Worm (Caenorhabditis elegans) whole organism, L4 larva: ENCODE results near the gene F20B6.9.

Experiments
- R02D3.7 ChIP-seq: fragments of 150-350 bp; sonication (generic microtip); optimal IDR thresholded peaks from 3 replicates; lab custom pipeline; 2014; ENCODE audit warnings: missing biosample characterization, missing genetic modification characterization
- ceh-82 ChIP-seq: sonication (generic microtip); optimal IDR thresholded peaks from 2 replicates; lab custom pipeline; 2017; ENCODE audit warnings: missing biosample characterization, missing genetic modification characterization
- ces-1 ChIP-seq: fragments of 150-350 bp; sonication (generic microtip); optimal IDR thresholded peaks from 4 replicates; lab custom pipeline; 2014; ENCODE audit warnings: missing biosample characterization, missing genetic modification reagents, missing genetic modification characterization
- dve-1 ChIP-seq: sonication (generic microtip); optimal IDR thresholded peaks from 2 replicates; lab custom pipeline; 2017; ENCODE audit warnings: antibody characterized with exemption, mild to moderate bottlenecking, missing genetic modification characterization, missing compliant biosample characterization; ENCODE audit not compliant: insufficient read depth
- fos-1 ChIP-seq: fragments of 150-350 bp; optimal IDR thresholded peaks from 2 replicates; lab custom pipeline; 2014; ENCODE audit warnings: missing biosample characterization, missing genetic modification characterization
- mxl-3 ChIP-seq: fragments of 200-800 bp; sonication (Bioruptor generic); optimal IDR thresholded peaks from 2 replicates; lab custom pipeline; 2018; ENCODE audit warnings: mild to moderate bottlenecking, missing genetic modification characterization, missing compliant biosample characterization
- nhr-102 ChIP-seq: sonication (generic microtip); optimal IDR thresholded peaks from 2 replicates; lab custom pipeline; 2016; ENCODE audit warnings: mild to moderate bottlenecking, missing genetic modification characterization, moderate library complexity, missing compliant biosample characterization
- nhr-11 ChIP-seq: fragments of 150-350 bp; optimal IDR thresholded peaks from 2 replicates; lab custom pipeline; 2014; ENCODE audit warnings: missing biosample characterization, missing genetic modification characterization
- spr-1 ChIP-seq: sonication (generic microtip); optimal IDR thresholded peaks from 2 replicates; lab custom pipeline; 2016; ENCODE audit warnings: mild to moderate bottlenecking, missing genetic modification characterization, missing compliant biosample characterization
- unc-130 ChIP-seq: sonication (generic microtip); optimal IDR thresholded peaks from 2 replicates; lab custom pipeline; 2016; ENCODE audit warnings: missing genetic modification reagents, missing genetic modification characterization, missing compliant biosample characterization
- zip-11 ChIP-seq: fragments of 200-800 bp; sonication (Bioruptor generic); IDR thresholded peaks from 2 replicates; pipeline ENCODE4 v1.3.6; 2022; ENCODE audit warnings: missing genetic modification characterization, missing compliant biosample characterization

ce11 chrX:4216894-4217293 is 9.6 kb upstream of the F20B6.9 start, which contains the start of the genes F20B6.10 and hpk-1:
- no peak for TF ChIP-seq spr-1 (tag; lab: Kevin White, UChicago)
- TF ChIP-seq ceh-82 (tag; lab: Kevin White, UChicago), result no peak
- no peak for TF ChIP-seq dve-1 (tag; lab: Kevin White, UChicago)
- no peak for TF ChIP-seq R02D3.7 (tag; lab: Kevin White, UChicago)
- no peak for TF ChIP-seq unc-130 (GFP tag; lab: Kevin White, UChicago)
- no peak for TF ChIP-seq ces-1 (GFP tag; lab: Kevin White, UChicago)
- no peak for TF ChIP-seq mxl-3 (GFP tag; lab: Kevin White, UChicago)
- no peak for TF ChIP-seq fos-1 (tag; lab: Kevin White, UChicago)
- TF ChIP-seq zip-11 (GFP tag; lab: Robert Waterston, UW), result no peak
- TF ChIP-seq nhr-11, result no peak
- no peak for TF ChIP-seq nhr-102
